Worm (Caenorhabditis elegans): Measurements from ENCODE around the gene F26G1.3.

DNA sequence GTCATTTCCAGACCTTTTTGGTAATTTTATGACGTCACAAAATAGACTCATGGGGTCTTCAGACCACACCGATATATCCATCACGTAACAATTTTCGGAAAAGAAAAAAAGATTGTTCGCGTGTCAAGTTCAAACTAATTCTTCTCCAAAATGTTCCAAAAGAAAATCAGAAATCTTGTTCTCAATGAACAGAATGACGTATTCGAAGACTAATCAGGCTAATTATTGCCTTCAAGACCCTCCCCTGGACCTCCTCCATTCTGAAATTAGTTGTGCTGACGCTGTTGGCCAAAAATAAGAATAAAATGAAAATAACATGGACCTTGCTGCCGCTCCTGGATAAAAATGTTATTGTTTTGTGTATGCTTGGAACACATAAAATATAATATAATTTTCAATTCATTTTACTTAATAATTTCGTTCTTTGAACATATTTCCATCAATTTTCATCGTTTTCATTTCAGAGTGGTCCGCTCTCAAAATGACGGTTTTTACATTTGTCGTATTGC lies 31.3 kb downstream of the F26G1.3 start, which contains the start of gene F26G1.15:
- no peak for TF ChIP-seq elt-1 (tag; optimal IDR thresholded peaks at IDR 0.05)
- TF ChIP-seq nhr-11 (tag; optimal IDR thresholded peaks at IDR 0.05): no peak
- no peak for TF ChIP-seq eor-1 (tag; optimal IDR thresholded peaks at IDR 0.05)
- no peak for TF ChIP-seq ZK546.5 (tag; optimal IDR thresholded peaks at IDR 0.05)
